Worm (Caenorhabditis elegans) whole organism, late embryonic: Measurements from ENCODE around the gene R03H10.11.

Experiments used
- C08G9.2 ChIP-seq: sonication (generic microtip); optimal IDR thresholded peaks from 2 replicates; lab custom pipeline; 2016; ENCODE audit warnings: mild to moderate bottlenecking, missing genetic modification characterization, moderate library complexity, missing compliant biosample characterization
- T23F11.4 ChIP-seq: fragments of 200-800 bp; sonication (Bioruptor generic); optimal IDR thresholded peaks from 2 replicates; lab custom pipeline; 2018; ENCODE audit warnings: mild to moderate bottlenecking, missing genetic modification characterization, missing compliant biosample characterization
- ama-1 ChIP-seq: fragments of 150-350 bp; optimal IDR thresholded peaks from 2 replicates; lab custom pipeline; 2014
- ceh-14 ChIP-seq: sonication (generic microtip); optimal IDR thresholded peaks from 2 replicates; lab custom pipeline; 2016; ENCODE audit warnings: missing genotype, missing genetic modification characterization, missing compliant biosample characterization
- ceh-31 ChIP-seq: sonication (generic microtip); optimal IDR thresholded peaks from 2 replicates; lab custom pipeline; 2016; ENCODE audit warnings: missing genetic modification characterization, missing compliant biosample characterization
- ceh-9 ChIP-seq: sonication (generic microtip); optimal IDR thresholded peaks from 2 replicates; lab custom pipeline; 2016; ENCODE audit warnings: mild to moderate bottlenecking, missing genetic modification characterization, inconsistent platforms, missing compliant biosample characterization
- mec-3 ChIP-seq: sonication (generic microtip); optimal IDR thresholded peaks from 2 replicates; lab custom pipeline; 2016; ENCODE audit warnings: borderline replicate concordance, missing genetic modification characterization, missing compliant biosample characterization
- nhr-11 ChIP-seq: fragments of 150-350 bp; optimal IDR thresholded peaks from 2 replicates; lab custom pipeline; 2014; ENCODE audit warnings: missing biosample characterization, missing genetic modification characterization
- nhr-232 ChIP-seq: sonication (generic microtip); optimal IDR thresholded peaks from 2 replicates; lab custom pipeline; 2016; ENCODE audit warnings: missing genetic modification characterization, missing compliant biosample characterization
- npax-4 ChIP-seq: sonication (generic microtip); optimal IDR thresholded peaks from 2 replicates; lab custom pipeline; 2016; ENCODE audit warnings: missing genetic modification characterization, missing compliant biosample characterization
- pha-4 ChIP-seq: fragments of 150-350 bp; optimal IDR thresholded peaks from 2 replicates; lab custom pipeline; 2018; ENCODE audit warnings: missing biosample characterization, missing genetic modification reagents, missing genetic modification characterization
- zip-5 ChIP-seq: sonication (generic microtip); optimal IDR thresholded peaks from 2 replicates; lab custom pipeline; 2016; ENCODE audit warnings: missing genetic modification characterization, missing compliant biosample characterization
- ztf-16 ChIP-seq: sonication (generic microtip); optimal IDR thresholded peaks from 2 replicates; lab custom pipeline; 2017; ENCODE audit warnings: missing genetic modification characterization, missing compliant biosample characterization

DNA sequence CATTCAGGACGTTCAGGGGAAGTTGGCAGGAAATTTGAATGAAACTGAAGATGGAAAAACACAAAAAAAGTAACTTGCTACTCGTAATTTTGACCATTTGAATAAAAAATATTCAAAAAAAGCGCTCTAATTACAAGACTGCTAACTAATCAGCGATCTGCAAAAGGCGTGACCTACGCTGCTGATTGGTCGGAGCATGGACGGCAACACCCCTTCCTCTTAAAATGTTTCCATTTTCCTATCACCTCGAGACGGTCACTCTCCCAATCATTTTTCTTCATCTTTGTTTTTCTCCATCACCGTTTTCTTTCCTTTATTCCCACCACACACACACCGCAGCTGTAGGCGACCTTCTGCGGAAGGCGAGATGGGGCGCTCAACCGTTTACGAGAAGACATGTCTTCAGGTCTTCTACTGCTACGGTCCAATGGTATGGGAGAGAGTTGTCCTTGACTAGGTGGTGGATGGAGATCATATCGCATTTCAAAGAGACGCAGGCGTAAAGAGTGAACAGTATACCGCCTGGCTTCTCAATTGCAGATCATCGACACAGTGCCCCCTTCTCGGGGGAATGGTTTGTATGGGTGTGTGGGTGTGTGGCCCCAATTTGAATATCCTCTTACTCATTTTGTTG lies 30.8 kb upstream of the R03H10.11 start:
- TF ChIP-seq ceh-31 (tag; lab: Kevin White, UChicago) = peak; percentile 16
- no peak for TF ChIP-seq ztf-16 (tag; lab: Kevin White, UChicago)
- TF ChIP-seq ama-1 (lab: Kevin White, UChicago) = no peak
- TF ChIP-seq ceh-9 (tag; lab: Kevin White, UChicago) = no peak
- TF ChIP-seq zip-5 (tag; lab: Kevin White, UChicago) = no peak
- TF ChIP-seq C08G9.2 (tag; lab: Kevin White, UChicago) = no peak
- no peak for TF ChIP-seq nhr-232 (tag; lab: Kevin White, UChicago)
- no peak for TF ChIP-seq nhr-11 (tag; lab: Kevin White, UChicago)
- TF ChIP-seq npax-4 = no peak
- peak; percentile 24 for TF ChIP-seq mec-3 (tag; lab: Kevin White, UChicago)
- TF ChIP-seq ceh-14 (tag; lab: Kevin White, UChicago) = no peak
- TF ChIP-seq pha-4 (tag; lab: Kevin White, UChicago) = no peak
- TF ChIP-seq T23F11.4 (GFP tag; lab: Kevin White, UChicago) = no peak
